Worm (Caenorhabditis elegans) whole organism, L3 larva: ENCODE measurements around the gene pgp-1.
"Not testable (repeated sequence)": the region's sequence is repeated elsewhere in the genome, so short reads cannot be mapped to it uniquely, and the experiment has no call there.

Source experiments
- aly-2 ChIP-seq: fragments of 150-350 bp; optimal IDR thresholded peaks from 2 replicates; lab custom pipeline; 2014; ENCODE audit warnings: missing biosample characterization, missing genetic modification characterization
- ama-1 ChIP-seq: fragments of 150-350 bp; optimal IDR thresholded peaks from 2 replicates; lab custom pipeline; 2018
- egl-27 ChIP-seq: sonication (generic microtip); optimal IDR thresholded peaks from 4 replicates; lab custom pipeline; 2017; ENCODE audit warnings: missing biosample characterization, missing genetic modification reagents, missing genetic modification characterization
- elt-2 ChIP-seq: sonication (generic microtip); optimal IDR thresholded peaks from 2 replicates; lab custom pipeline; 2016; ENCODE audit warnings: missing genetic modification reagents, mild to moderate bottlenecking, missing genetic modification characterization, missing compliant biosample characterization
- fkh-10 ChIP-seq: sonication (generic microtip); optimal IDR thresholded peaks from 2 replicates; lab custom pipeline; 2017; ENCODE audit warnings: missing biosample characterization, missing genetic modification reagents, missing genetic modification characterization
- lin-39 ChIP-seq: fragments of 150-350 bp; optimal IDR thresholded peaks from 2 replicates; lab custom pipeline; 2018; ENCODE audit warnings: missing biosample characterization, missing genetic modification reagents, missing genetic modification characterization
- nfya-1 ChIP-seq: sonication (generic microtip); optimal IDR thresholded peaks from 2 replicates; lab custom pipeline; 2017; ENCODE audit warnings: missing genetic modification characterization, mild to moderate bottlenecking, missing compliant biosample characterization, antibody characterized with exemption, moderate library complexity; ENCODE audit not compliant: insufficient read depth
- nhr-11 ChIP-seq: fragments of 150-350 bp; optimal IDR thresholded peaks from 2 replicates; lab custom pipeline; 2014; ENCODE audit warnings: missing biosample characterization, missing genetic modification characterization
- nhr-237 ChIP-seq: fragments of 150-350 bp; optimal IDR thresholded peaks from 2 replicates; lab custom pipeline; 2014; ENCODE audit warnings: missing biosample characterization, missing genetic modification characterization
- pqm-1 ChIP-seq: fragments of 150-350 bp; optimal IDR thresholded peaks from 2 replicates; lab custom pipeline; 2017; ENCODE audit warnings: missing biosample characterization, missing genetic modification characterization, inconsistent platforms
- skn-1 ChIP-seq: fragments of 150-350 bp; optimal IDR thresholded peaks from 2 replicates; lab custom pipeline; 2014; ENCODE audit warnings: missing biosample characterization, missing genetic modification characterization
- snpc-4 ChIP-seq: fragments of 150-350 bp; optimal IDR thresholded peaks from 2 replicates; lab custom pipeline; 2014; ENCODE audit warnings: missing biosample characterization, missing genetic modification characterization
- unc-62 ChIP-seq: fragments of 150-350 bp; sonication (generic microtip); optimal IDR thresholded peaks from 4 replicates; lab custom pipeline; 2014; ENCODE audit warnings: missing biosample characterization, missing genetic modification reagents, missing genetic modification characterization

DNA sequence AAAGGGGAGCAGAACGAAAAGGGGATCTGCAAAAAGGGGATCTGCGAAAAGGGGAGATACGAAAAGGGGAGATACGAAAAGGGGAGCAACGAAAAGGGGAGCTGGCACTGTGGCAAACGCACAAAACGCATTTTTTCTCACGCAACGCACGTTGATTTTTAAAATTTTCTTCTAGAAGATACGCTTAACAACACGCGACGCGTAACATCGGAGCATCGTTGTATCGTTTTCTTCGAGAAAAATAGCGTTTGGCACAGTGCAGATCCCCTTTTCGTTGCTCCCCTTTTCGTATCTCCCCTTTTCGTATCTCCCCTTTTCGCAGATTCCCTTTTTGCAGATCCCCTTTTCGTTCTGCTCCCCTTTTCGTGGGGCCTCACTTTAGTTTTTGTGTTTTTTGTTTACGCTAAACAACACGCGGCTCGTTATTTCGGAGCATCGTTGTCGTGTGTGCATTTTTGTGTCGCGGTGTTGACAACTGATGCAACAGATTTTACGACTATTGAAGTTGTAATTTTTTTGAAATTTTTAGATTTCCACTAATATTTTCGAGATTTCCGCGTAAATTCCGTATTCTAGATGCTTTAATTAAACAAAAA is 22.6 kb upstream of the pgp-1 start:
- TF ChIP-seq fkh-10 (GFP tag; lab: Kevin White, UChicago); elt-2 (tag; lab: Kevin White, UChicago); ama-1 (lab: Kevin White, UChicago); aly-2 (tag; lab: Kevin White, UChicago); egl-27 (tag; lab: Kevin White, UChicago); snpc-4; skn-1; nhr-11; unc-62 (GFP tag; lab: Kevin White, UChicago); pqm-1 (tag; lab: Kevin White, UChicago); nhr-237 (tag; lab: Kevin White, UChicago): not testable (repeated sequence)
- TF ChIP-seq nfya-1 (tag; lab: Kevin White, UChicago) (peak; percentile 34), lin-39 (tag; lab: Kevin White, UChicago) (peak; percentile 23)
